Fruit fly (Drosophila melanogaster) whole organism, embryonic: ENCODE results near the gene Dnai2.

Experiments used
- Asciz ChIP-seq: fragments of 200-800 bp; sonication (Bioruptor generic); optimal IDR thresholded peaks from 2 replicates; lab custom pipeline; 2017; ENCODE audit warnings: missing biosample characterization, mild to moderate bottlenecking, missing genetic modification characterization, missing genetic modification reagents
- BEAF-32 ChIP-seq: fragments of 200-800 bp; sonication (Bioruptor generic); optimal IDR thresholded peaks from 3 replicates; lab custom pipeline; 2017; ENCODE audit warnings: missing biosample characterization, missing genetic modification characterization, mild to moderate bottlenecking, moderate library complexity, missing genetic modification reagents
- CG10462 ChIP-seq: fragments of 200-800 bp; sonication (Bioruptor generic); optimal IDR thresholded peaks from 2 replicates; lab custom pipeline; 2016; ENCODE audit warnings: missing biosample characterization, missing genetic modification characterization
- CG10565 ChIP-seq: fragments of 200-800 bp; sonication (Bioruptor generic); optimal IDR thresholded peaks from 3 replicates; lab custom pipeline; 2016; ENCODE audit warnings: missing biosample characterization, mild to moderate bottlenecking, missing genetic modification characterization
- CG11560 ChIP-seq: fragments of 200-800 bp; sonication (Bioruptor generic); IDR thresholded peaks from 3 replicates; pipeline ENCODE4 v1.3.6; 2022; ENCODE audit warnings: missing biosample characterization, missing genetic modification characterization
- CG12236 ChIP-seq: fragments of 200-800 bp; sonication (Bioruptor generic); optimal IDR thresholded peaks from 2 replicates; lab custom pipeline; 2016; ENCODE audit warnings: missing biosample characterization, missing genetic modification characterization
- CG1233 ChIP-seq: fragments of 200-800 bp; sonication (Bioruptor generic); optimal IDR thresholded peaks from 4 replicates; lab custom pipeline; 2018; ENCODE audit warnings: missing biosample characterization, mild to moderate bottlenecking, missing genetic modification characterization
- CG12659 ChIP-seq: fragments of 200-800 bp; sonication (Bioruptor generic); optimal IDR thresholded peaks from 3 replicates; lab custom pipeline; 2017; ENCODE audit warnings: mild to moderate bottlenecking, missing biosample characterization, missing genetic modification reagents, missing genetic modification characterization
- CG15269 ChIP-seq: fragments of 200-800 bp; sonication (Bioruptor generic); optimal IDR thresholded peaks from 2 replicates; lab custom pipeline; 2018; ENCODE audit warnings: missing biosample characterization, mild to moderate bottlenecking, missing genetic modification characterization, moderate library complexity
- CG17359 ChIP-seq: fragments of 200-800 bp; sonication (Bioruptor generic); optimal IDR thresholded peaks from 3 replicates; lab custom pipeline; 2018; ENCODE audit warnings: missing biosample characterization, mild to moderate bottlenecking, missing genetic modification characterization, moderate library complexity
- CG17829 ChIP-seq: fragments of 200-800 bp; optimal IDR thresholded peaks from 2 replicates; lab custom pipeline; 2019; ENCODE audit warnings: missing biosample characterization, mild to moderate bottlenecking, missing genetic modification characterization, moderate library complexity
- CG2678 ChIP-seq: fragments of 200-800 bp; sonication (Bioruptor generic); optimal IDR thresholded peaks from 3 replicates; lab custom pipeline; 2019; ENCODE audit warnings: missing biosample characterization, mild to moderate bottlenecking, missing genetic modification characterization, moderate library complexity
- CG30020 ChIP-seq: fragments of 200-800 bp; optimal IDR thresholded peaks from 2 replicates; lab custom pipeline; 2019; ENCODE audit warnings: missing biosample characterization, mild to moderate bottlenecking, missing genetic modification characterization, moderate library complexity
- CG30403 ChIP-seq: fragments of 200-800 bp; sonication (Bioruptor generic); optimal IDR thresholded peaks from 3 replicates; lab custom pipeline; 2016; ENCODE audit warnings: missing biosample characterization, missing genetic modification characterization
- CG3163 ChIP-seq: fragments of 200-800 bp; sonication (Bioruptor generic); optimal IDR thresholded peaks from 3 replicates; lab custom pipeline; 2016; ENCODE audit warnings: missing biosample characterization, missing genetic modification characterization
- CG34224 ChIP-seq: fragments of 200-800 bp; sonication (Bioruptor generic); IDR thresholded peaks from 3 replicates; pipeline ENCODE4 v1.3.6; 2022; ENCODE audit warnings: missing biosample characterization, missing genetic modification characterization; ENCODE audit not compliant: partially characterized antibody
- CG4854 ChIP-seq: fragments of 200-800 bp; sonication (Bioruptor generic); optimal IDR thresholded peaks from 2 replicates; lab custom pipeline; 2016; ENCODE audit warnings: missing biosample characterization, missing genetic modification characterization, inconsistent platforms
- CG6272 ChIP-seq: fragments of 200-800 bp; sonication (Bioruptor generic); IDR thresholded peaks from 2 replicates; pipeline ENCODE4 v1.3.6; 2022; ENCODE audit warnings: missing biosample characterization, missing genetic modification characterization
- CG7271 ChIP-seq: fragments of 200-800 bp; sonication (Bioruptor generic); optimal IDR thresholded peaks from 2 replicates; lab custom pipeline; 2018; ENCODE audit warnings: missing biosample characterization, mild to moderate bottlenecking, missing genetic modification characterization, moderate library complexity
- CG7372 ChIP-seq: fragments of 200-800 bp; sonication (Bioruptor generic); IDR thresholded peaks from 2 replicates; pipeline ENCODE4 v1.3.6; 2022; ENCODE audit warnings: missing biosample characterization, missing genetic modification characterization
- CG7745 ChIP-seq: fragments of 200-800 bp; sonication (Bioruptor generic); optimal IDR thresholded peaks from 2 replicates; lab custom pipeline; 2018; ENCODE audit warnings: missing biosample characterization, mild to moderate bottlenecking, missing genetic modification characterization, moderate library complexity
- CG8388 ChIP-seq: fragments of 200-800 bp; sonication (Bioruptor generic); optimal IDR thresholded peaks from 2 replicates; lab custom pipeline; 2019; ENCODE audit warnings: missing biosample characterization, mild to moderate bottlenecking, missing genetic modification characterization, moderate library complexity
- CG9817 ChIP-seq: fragments of 200-800 bp; sonication (Bioruptor generic); optimal IDR thresholded peaks from 2 replicates; lab custom pipeline; 2018; ENCODE audit warnings: missing biosample characterization, mild to moderate bottlenecking, missing genetic modification characterization, moderate library complexity
- CG9932 ChIP-seq: fragments of 200-800 bp; sonication (Bioruptor generic); IDR thresholded peaks from 2 replicates; pipeline ENCODE4 v1.3.6; 2022; ENCODE audit warnings: missing biosample characterization, missing genetic modification characterization
- Doc3 ChIP-seq: fragments of 200-800 bp; sonication (Bioruptor generic); IDR thresholded peaks from 3 replicates; pipeline ENCODE4 v1.3.6; 2022; ENCODE audit warnings: missing biosample characterization, missing genetic modification characterization; ENCODE audit not compliant: partially characterized antibody
- Ets97D ChIP-seq: fragments of 200-800 bp; sonication (Bioruptor generic); optimal IDR thresholded peaks from 3 replicates; lab custom pipeline; 2016; ENCODE audit warnings: missing biosample characterization, missing genetic modification characterization
- H15 ChIP-seq: fragments of 200-800 bp; sonication (Bioruptor generic); IDR thresholded peaks from 3 replicates; pipeline ENCODE4 v1.3.6; 2022; ENCODE audit warnings: missing biosample characterization, missing genetic modification characterization
- HHEX ChIP-seq: fragments of 200-800 bp; sonication (Bioruptor generic); optimal IDR thresholded peaks from 3 replicates; lab custom pipeline; 2017; ENCODE audit warnings: missing biosample characterization, mild to moderate bottlenecking, missing genetic modification characterization, missing genetic modification reagents
- Hr3 ChIP-seq: fragments of 200-800 bp; sonication (Bioruptor generic); optimal IDR thresholded peaks from 3 replicates; lab custom pipeline; 2016; ENCODE audit warnings: missing biosample characterization, missing genetic modification characterization
- Hr51 ChIP-seq, 2 experiments: fragments of 200-800 bp; sonication (Bioruptor generic); optimal IDR thresholded peaks; 2 replicates in 1 of 2; 3 replicates in 1 of 2; lab custom pipeline; 2016 to 2018; ENCODE audit warnings: missing biosample characterization in 2 of 2, missing genetic modification characterization in 2 of 2, mild to moderate bottlenecking in 1 of 2, moderate library complexity in 1 of 2
- Hsf ChIP-seq: fragments of 200-800 bp; sonication (Bioruptor generic); optimal IDR thresholded peaks from 3 replicates; lab custom pipeline; 2016; ENCODE audit warnings: missing biosample characterization, missing genetic modification characterization
- Oli ChIP-seq: fragments of 200-800 bp; sonication (Bioruptor generic); optimal IDR thresholded peaks from 2 replicates; lab custom pipeline; 2018; ENCODE audit warnings: missing biosample characterization, mild to moderate bottlenecking, missing genetic modification characterization, moderate library complexity
- Vsx1 ChIP-seq: fragments of 200-800 bp; sonication (Bioruptor generic); optimal IDR thresholded peaks from 2 replicates; lab custom pipeline; 2017; ENCODE audit warnings: missing biosample characterization, mild to moderate bottlenecking, missing genetic modification characterization, missing genetic modification reagents
- ab ChIP-seq: fragments of 200-800 bp; sonication (Bioruptor generic); optimal IDR thresholded peaks from 2 replicates; lab custom pipeline; 2016; ENCODE audit warnings: missing biosample characterization, missing genetic modification characterization
- cg ChIP-seq: fragments of 200-800 bp; sonication (Bioruptor generic); optimal IDR thresholded peaks from 3 replicates; lab custom pipeline; 2019; ENCODE audit warnings: missing biosample characterization, mild to moderate bottlenecking, missing genetic modification characterization, moderate library complexity
- chn ChIP-seq: fragments of 200-800 bp; sonication (Bioruptor generic); optimal IDR thresholded peaks from 2 replicates; lab custom pipeline; 2016; ENCODE audit warnings: missing biosample characterization, missing genetic modification characterization
- cwo ChIP-seq: fragments of 200-800 bp; sonication (Bioruptor generic); optimal IDR thresholded peaks from 3 replicates; lab custom pipeline; 2017; ENCODE audit warnings: missing biosample characterization, missing genetic modification characterization, mild to moderate bottlenecking, moderate library complexity, missing genetic modification reagents
- gem ChIP-seq: fragments of 200-800 bp; sonication (Bioruptor generic); optimal IDR thresholded peaks from 2 replicates; lab custom pipeline; 2019; ENCODE audit warnings: missing biosample characterization, mild to moderate bottlenecking, missing genetic modification characterization, moderate library complexity
- gro ChIP-seq: fragments of 200-800 bp; sonication (Bioruptor generic); optimal IDR thresholded peaks from 2 replicates; lab custom pipeline; 2016; ENCODE audit warnings: missing biosample characterization, missing genetic modification characterization
- h ChIP-seq: fragments of >200 bp; optimal IDR thresholded peaks from 2 replicates; lab custom pipeline; 2017
- hth ChIP-seq: fragments of >200 bp; optimal IDR thresholded peaks from 2 replicates; lab custom pipeline; 2017; ENCODE audit warnings: inconsistent platforms
- lab ChIP-seq: fragments of 200-800 bp; sonication (Bioruptor generic); optimal IDR thresholded peaks from 3 replicates; lab custom pipeline; 2017; ENCODE audit warnings: missing biosample characterization, missing genetic modification characterization, mild to moderate bottlenecking, moderate library complexity, missing genetic modification reagents
- lilli ChIP-seq: fragments of 200-800 bp; sonication (Bioruptor generic); optimal IDR thresholded peaks from 3 replicates; lab custom pipeline; 2016; ENCODE audit warnings: missing biosample characterization, missing genetic modification characterization
- nerfin-1 ChIP-seq: fragments of 200-800 bp; sonication (Bioruptor generic); optimal IDR thresholded peaks from 3 replicates; lab custom pipeline; 2019; ENCODE audit warnings: missing biosample characterization, mild to moderate bottlenecking, missing genetic modification characterization, moderate library complexity
- pan ChIP-seq, 4 experiments: fragments of >200 bp in 3 of 4; fragments of 200-800 bp in 1 of 4; sonication (Bioruptor generic) in 1 of 4; optimal IDR thresholded peaks in 3 of 4; IDR thresholded peaks in 1 of 4; 2 replicates each; pipeline versions ENCODE4 v1.3.6 to Lab custom; 2017 to 2022; ENCODE audit warnings: missing biosample characterization in 2 of 4, missing genetic modification characterization in 2 of 4, mixed read lengths in 1 of 4
- pb ChIP-seq: fragments of 200-800 bp; sonication (Bioruptor generic); optimal IDR thresholded peaks from 3 replicates; lab custom pipeline; 2016; ENCODE audit warnings: missing biosample characterization, missing genetic modification characterization
- seq ChIP-seq: fragments of 200-800 bp; sonication (Bioruptor generic); IDR thresholded peaks from 2 replicates; pipeline ENCODE4 v1.3.6; 2022; ENCODE audit warnings: missing biosample characterization, missing genetic modification characterization
- ssp ChIP-seq: fragments of 200-800 bp; sonication (Bioruptor generic); IDR thresholded peaks from 2 replicates; pipeline ENCODE4 v1.3.6; 2022; ENCODE audit warnings: missing biosample characterization, missing genetic modification characterization
- wor ChIP-seq: fragments of 200-800 bp; sonication (Bioruptor generic); IDR thresholded peaks from 2 replicates; pipeline ENCODE4 v1.3.6; 2022; ENCODE audit warnings: missing biosample characterization, missing genetic modification characterization
- zen2 ChIP-seq: fragments of 200-800 bp; sonication (Bioruptor generic); IDR thresholded peaks from 3 replicates; pipeline ENCODE4 v1.3.6; 2022; ENCODE audit warnings: missing biosample characterization, missing genetic modification characterization; ENCODE audit not compliant: partially characterized antibody

The Dnai2 gene

dm6 chr3L:11648410-11648809 lies 50.7 kb downstream of the Dnai2 start, which contains the start of the genes RIOK1 and Polr3H:
Gene RIOK1 (minus strand): TSS chr3L:11648474.
Gene Polr3H (plus strand): TSS chr3L:11648756.
- TF ChIP-seq cg (GFP tag; lab: Kevin White, UChicago) (no peak), CG15269 (no peak), CG9932 (GFP tag; lab: Robert Waterston, UW) (peak; percentile 79), CG34224 (GFP tag; lab: Robert Waterston, UW) (no peak), seq (GFP tag; lab: Robert Waterston, UW) (no peak), Doc3 (no peak), CG17359 (no peak), CG4854 (GFP tag; lab: Kevin White, UChicago) (peak; percentile 47), Hr51 (GFP tag; optimal IDR thresholded peaks at IDR 0.05; lab: Kevin White, UChicago) (peak in 1 of 2 experiments; percentile 63), Hsf (peak; percentile 85), Asciz (GFP tag; lab: Kevin White, UChicago) (no peak), pan (optimal IDR thresholded peaks at IDR 0.05; lab: Kevin White, UChicago) (no peak), pan (GFP tag; optimal IDR thresholded peaks at IDR 0.05 in 1 of 2, IDR thresholded peaks at IDR 0.05 in 1 of 2) (peak in 1 of 2 experiments; percentile 68), ssp (GFP tag; lab: Robert Waterston, UW) (0 out of 2 replicates have a peak, but pooled peaks have one; percentile 40), gro (GFP tag; lab: Kevin White, UChicago) (peak; percentile 80), CG2678 (tag; lab: Kevin White, UChicago) (no peak), CG30403 (GFP tag; lab: Kevin White, UChicago) (peak; percentile 66), BEAF-32 (GFP tag; lab: Kevin White, UChicago) (peak; percentile 50), wor (GFP tag; lab: Robert Waterston, UW) (no peak), CG17829 (no peak), CG12659 (GFP tag; lab: Kevin White, UChicago) (peak; percentile 72), zen2 (GFP tag; lab: Robert Waterston, UW) (no peak), pb (no peak), CG12236 (peak; percentile 32), Oli (no peak), ab (GFP tag; lab: Kevin White, UChicago) (peak; percentile 68), lilli (GFP tag; lab: Kevin White, UChicago) (peak; percentile 85), Vsx1 (GFP tag; lab: Kevin White, UChicago) (no peak), CG8388 (peak; percentile 48), CG7372 (GFP tag; lab: Robert Waterston, UW) (peak; percentile 54; the same call in 1 of the 2 replicates), CG10565 (GFP tag; lab: Kevin White, UChicago) (peak; percentile 6), Ets97D (GFP tag; lab: Kevin White, UChicago) (peak; percentile 62), CG30020 (tag; lab: Kevin White, UChicago) (no peak), Hr3 (GFP tag; lab: Kevin White, UChicago) (peak; percentile 63), H15 (GFP tag; lab: Robert Waterston, UW) (peak; percentile 33; the same call in 1 of the 3 replicates), chn (GFP tag; lab: Kevin White, UChicago) (peak; percentile 81), cwo (GFP tag; lab: Kevin White, UChicago) (peak; percentile 82), HHEX (GFP tag; lab: Kevin White, UChicago) (no peak), gem (no peak), lab (no peak), CG1233 (GFP tag; lab: Kevin White, UChicago) (peak; percentile 55), CG7745 (tag; lab: Kevin White, UChicago) (no peak), hth (lab: Kevin White, UChicago) (no peak), CG7271 (tag; lab: Kevin White, UChicago) (no peak), CG9817 (tag; lab: Kevin White, UChicago) (peak; percentile 54), nerfin-1 (no peak), CG3163 (no peak), CG6272 (GFP tag; lab: Robert Waterston, UW) (peak; percentile 19; the same call in 1 of the 2 replicates), CG11560 (tag; lab: Robert Waterston, UW) (no peak), CG10462 (GFP tag; lab: Kevin White, UChicago) (peak; percentile 5), h (no peak)
